Worm (Caenorhabditis elegans) whole organism, young adult: Measurements from ENCODE around the gene unc-52.

Experiments used
- F57A8.1 ChIP-seq: fragments of 200-800 bp; sonication (Bioruptor generic); optimal IDR thresholded peaks from 2 replicates; lab custom pipeline; 2018; ENCODE audit warnings: mild to moderate bottlenecking, missing genetic modification characterization, moderate library complexity, missing compliant biosample characterization
- T26A5.8 ChIP-seq: sonication (generic microtip); optimal IDR thresholded peaks from 2 replicates; lab custom pipeline; 2016; ENCODE audit warnings: missing genetic modification characterization, missing compliant biosample characterization
- aptf-2 ChIP-seq: fragments of 200-800 bp; sonication (Bioruptor generic); conservative IDR thresholded peaks from 2 replicates; pipeline ENCODE4 v1.3.6; 2022; ENCODE audit warnings: missing genetic modification reagents, missing genetic modification characterization, missing compliant biosample characterization
- attf-3 ChIP-seq: fragments of 200-800 bp; sonication (Bioruptor generic); conservative IDR thresholded peaks from 2 replicates; pipeline ENCODE4 v1.3.6; 2022; ENCODE audit warnings: missing genetic modification reagents, missing genetic modification characterization, missing compliant biosample characterization
- attf-5 ChIP-seq: fragments of 200-800 bp; sonication (Bioruptor generic); optimal IDR thresholded peaks from 2 replicates; lab custom pipeline; 2018; ENCODE audit warnings: mild to moderate bottlenecking, missing genetic modification characterization, missing compliant biosample characterization
- efl-1 ChIP-seq: fragments of 150-350 bp; optimal IDR thresholded peaks from 2 replicates; lab custom pipeline; 2014; ENCODE audit warnings: missing biosample characterization, missing genetic modification reagents, missing genetic modification characterization
- egl-18 ChIP-seq: fragments of 200-800 bp; sonication (Bioruptor generic); IDR thresholded peaks from 2 replicates; pipeline ENCODE4 v1.3.6; 2022; ENCODE audit warnings: missing genetic modification reagents, missing genetic modification characterization, missing compliant biosample characterization
- hlh-12 ChIP-seq: sonication (generic microtip); optimal IDR thresholded peaks from 2 replicates; lab custom pipeline; 2016; ENCODE audit warnings: missing genetic modification characterization, missing compliant biosample characterization
- hlh-26 ChIP-seq: fragments of 200-800 bp; sonication (Bioruptor generic); conservative IDR thresholded peaks from 2 replicates; pipeline ENCODE4 v1.3.6; 2022; ENCODE audit warnings: missing genetic modification reagents, missing genetic modification characterization, missing compliant biosample characterization
- pbrm-1 ChIP-seq: fragments of 200-800 bp; sonication (Bioruptor generic); IDR thresholded peaks from 2 replicates; pipeline ENCODE4 v1.3.6; 2022; ENCODE audit warnings: missing genetic modification reagents, missing genetic modification characterization, missing compliant biosample characterization
- snpc-4 ChIP-seq, 5 experiments: fragments of 150-350 bp in 1 of 5; sonication (generic microtip) in 4 of 5; optimal IDR thresholded peaks; 2 replicates each; lab custom pipeline; 2014 to 2018; ENCODE audit warnings: missing genetic modification characterization in 5 of 5, missing biosample characterization in 3 of 5, antibody characterized with exemption in 2 of 5, mild to moderate bottlenecking in 2 of 5, missing compliant biosample characterization in 2 of 5, missing genotype in 2 of 5, moderate library complexity in 2 of 5, missing genetic modification reagents in 1 of 5
- unc-62 ChIP-seq: fragments of 150-350 bp; optimal IDR thresholded peaks from 2 replicates; lab custom pipeline; 2014; ENCODE audit warnings: missing biosample characterization, missing genetic modification reagents, missing genetic modification characterization

- no peak for TF ChIP-seq snpc-4 (GFP tag; optimal IDR thresholded peaks at IDR 0.05; lab: Kevin White, UChicago)
- no peak for TF ChIP-seq snpc-4 (tag; optimal IDR thresholded peaks at IDR 0.05; lab: Kevin White, UChicago)
- no peak for TF ChIP-seq aptf-2
- no peak for TF ChIP-seq pbrm-1 (GFP tag; lab: Robert Waterston, UW)
- no peak for TF ChIP-seq unc-62 (GFP tag; lab: Kevin White, UChicago)
- no peak for TF ChIP-seq egl-18 (GFP tag; lab: Robert Waterston, UW)
- no peak for TF ChIP-seq hlh-26 (GFP tag; lab: Robert Waterston, UW)
- no peak for TF ChIP-seq efl-1
- no peak for TF ChIP-seq attf-5 (GFP tag; lab: Kevin White, UChicago)
- TF ChIP-seq hlh-12 (tag; lab: Kevin White, UChicago) = no peak
- no peak for TF ChIP-seq F57A8.1 (GFP tag; lab: Kevin White, UChicago)
- TF ChIP-seq T26A5.8 (tag; lab: Kevin White, UChicago) = no peak
- TF ChIP-seq attf-3 (GFP tag; lab: Robert Waterston, UW) = no peak
Measured at ce11 chrII:14672095-14672494, 12.2 kb downstream of the unc-52 start.
